Worm (Caenorhabditis elegans) whole organism, early embryonic: Measurements from ENCODE around the gene C53A5.2.

Experiments
- B0310.2 ChIP-seq: sonication (generic microtip); optimal IDR thresholded peaks from 2 replicates; lab custom pipeline; 2016; ENCODE audit warnings: mild to moderate bottlenecking, missing genetic modification characterization, missing compliant biosample characterization
- ama-1 ChIP-seq: fragments of 150-350 bp; optimal IDR thresholded peaks from 2 replicates; lab custom pipeline; 2014
- ceh-13 ChIP-seq: fragments of 200-800 bp; sonication (Bioruptor generic); optimal IDR thresholded peaks from 2 replicates; lab custom pipeline; 2018; ENCODE audit warnings: mild to moderate bottlenecking, missing genetic modification characterization, missing compliant biosample characterization
- ceh-36 ChIP-seq: sonication (generic microtip); optimal IDR thresholded peaks from 2 replicates; lab custom pipeline; 2016; ENCODE audit warnings: missing genetic modification characterization, inconsistent platforms, missing compliant biosample characterization
- ets-7 ChIP-seq: sonication (generic microtip); optimal IDR thresholded peaks from 2 replicates; lab custom pipeline; 2016; ENCODE audit warnings: missing genotype, missing genetic modification characterization, missing compliant biosample characterization
- flt-1 ChIP-seq: fragments of 200-800 bp; sonication (Bioruptor generic); IDR thresholded peaks from 2 replicates; pipeline ENCODE4 v1.3.6; 2022; ENCODE audit warnings: missing genetic modification characterization, missing compliant biosample characterization
- hmbx-1 ChIP-seq: sonication (generic microtip); optimal IDR thresholded peaks from 2 replicates; lab custom pipeline; 2016; ENCODE audit warnings: mild to moderate bottlenecking, missing genetic modification characterization, missing compliant biosample characterization
- hmg-4 ChIP-seq: fragments of 200-800 bp; sonication (Bioruptor generic); optimal IDR thresholded peaks from 2 replicates; lab custom pipeline; 2018; ENCODE audit warnings: mild to moderate bottlenecking, missing genetic modification characterization, missing compliant biosample characterization
- hnd-1 ChIP-seq: sonication (generic microtip); optimal IDR thresholded peaks from 2 replicates; lab custom pipeline; 2016; ENCODE audit warnings: missing genetic modification characterization, missing compliant biosample characterization
- pes-1 ChIP-seq: fragments of 200-800 bp; sonication (Bioruptor generic); IDR thresholded peaks from 2 replicates; pipeline ENCODE4 v1.3.6; 2022; ENCODE audit warnings: missing genetic modification reagents, missing genetic modification characterization, missing compliant biosample characterization
- scrt-1 ChIP-seq: fragments of 200-800 bp; sonication (Bioruptor generic); IDR thresholded peaks from 2 replicates; pipeline ENCODE4 v1.3.6; 2022; ENCODE audit warnings: missing genetic modification characterization, missing compliant biosample characterization
- sea-1 ChIP-seq: fragments of 200-800 bp; sonication (Bioruptor generic); conservative IDR thresholded peaks from 2 replicates; pipeline ENCODE4 v1.3.6; 2022; ENCODE audit warnings: missing genetic modification characterization, missing compliant biosample characterization
- tbx-37 ChIP-seq: fragments of 200-800 bp; sonication (Bioruptor generic); conservative IDR thresholded peaks from 2 replicates; pipeline ENCODE4 v1.3.6; 2022; ENCODE audit warnings: missing genetic modification reagents, missing genetic modification characterization, missing compliant biosample characterization
- tra-4 ChIP-seq: sonication (generic microtip); optimal IDR thresholded peaks from 2 replicates; lab custom pipeline; 2017; ENCODE audit warnings: missing genetic modification characterization, missing compliant biosample characterization

DNA sequence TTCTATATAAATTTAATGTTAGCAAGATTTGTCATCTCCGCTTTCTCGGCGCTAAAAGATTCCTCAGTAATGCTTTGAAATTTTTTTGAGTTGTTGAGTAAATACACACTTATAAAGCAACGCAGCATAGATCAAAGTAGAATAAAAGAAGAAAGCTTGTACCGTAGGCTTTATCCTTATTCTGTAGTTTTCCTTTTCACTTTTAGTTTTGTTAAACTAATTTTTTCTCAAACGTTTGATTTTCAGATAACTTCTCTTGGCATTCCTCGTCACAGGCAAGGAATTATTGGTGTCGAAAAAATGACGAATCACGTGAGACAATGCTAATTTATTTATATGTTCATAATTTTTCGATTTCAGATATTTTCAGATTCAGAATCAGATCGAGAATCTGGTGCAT, 39.6 kb upstream of the C53A5.2 start, which contains the start of gene C53A5.11:
- TF ChIP-seq ama-1 (lab: Kevin White, UChicago) = no peak
- TF ChIP-seq hmbx-1 (tag; lab: Kevin White, UChicago) = no peak
- no peak for TF ChIP-seq flt-1 (GFP tag; lab: Robert Waterston, UW)
- no peak for TF ChIP-seq tra-4 (tag; lab: Kevin White, UChicago)
- TF ChIP-seq ceh-36 (tag; lab: Kevin White, UChicago) = no peak
- TF ChIP-seq hmg-4 = no peak
- TF ChIP-seq B0310.2 (tag; lab: Kevin White, UChicago) = no peak
- no peak for TF ChIP-seq pes-1
- no peak for TF ChIP-seq ets-7 (tag; lab: Kevin White, UChicago)
- no peak for TF ChIP-seq ceh-13 (GFP tag; lab: Kevin White, UChicago)
- TF ChIP-seq sea-1 = no peak
- no peak for TF ChIP-seq scrt-1 (GFP tag; lab: Robert Waterston, UW)
- no peak for TF ChIP-seq hnd-1
- TF ChIP-seq tbx-37 (GFP tag; lab: Robert Waterston, UW) = no peak
